Fruit fly (Drosophila melanogaster) whole organism, wandering third instar larva: ENCODE measurements around the gene Gp93.

Source experiments
- Abd-B ChIP-seq: fragments of >200 bp; optimal IDR thresholded peaks from 2 replicates; lab custom pipeline; 2017; ENCODE audit warnings: missing biosample characterization, missing genetic modification characterization
- CG32264 ChIP-seq: fragments of 200-800 bp; sonication (Bioruptor generic); optimal IDR thresholded peaks from 2 replicates; lab custom pipeline; 2016; ENCODE audit warnings: missing biosample characterization, missing genetic modification characterization
- CG9705 ChIP-seq: fragments of 200-800 bp; sonication (Bioruptor generic); optimal IDR thresholded peaks from 2 replicates; lab custom pipeline; 2018; ENCODE audit warnings: missing biosample characterization, mild to moderate bottlenecking, missing genetic modification characterization
- Dif ChIP-seq: fragments of 200-275, 200-300 bp; sonication (Bioruptor generic); optimal IDR thresholded peaks from 2 replicates; lab custom pipeline; 2018; ENCODE audit warnings: missing biosample characterization, missing genetic modification characterization; ENCODE audit not compliant: partially characterized antibody
- GATAd ChIP-seq: sonication (Bioruptor generic); optimal IDR thresholded peaks from 2 replicates; lab custom pipeline; 2016; ENCODE audit warnings: missing biosample characterization, missing genetic modification characterization
- HLH106 ChIP-seq: fragments of 200-800 bp; optimal IDR thresholded peaks from 3 replicates; lab custom pipeline; 2019; ENCODE audit warnings: missing biosample characterization, mild to moderate bottlenecking, missing genetic modification characterization, moderate library complexity
- Hnf4 ChIP-seq: fragments of 200-800 bp; sonication (Bioruptor generic); optimal IDR thresholded peaks from 2 replicates; lab custom pipeline; 2016; ENCODE audit warnings: missing biosample characterization, mild to moderate bottlenecking, missing genetic modification characterization
- Hr78 ChIP-seq: fragments of >200 bp; optimal IDR thresholded peaks from 2 replicates; lab custom pipeline; 2017; ENCODE audit warnings: missing biosample characterization, missing genetic modification characterization
- Hr83 ChIP-seq: fragments of 200-300 bp; sonication (Bioruptor generic); optimal IDR thresholded peaks from 2 replicates; lab custom pipeline; 2016; ENCODE audit warnings: missing biosample characterization, mild to moderate bottlenecking, missing genetic modification characterization, moderate library complexity; ENCODE audit not compliant: poor library complexity, severe bottlenecking
- Jra ChIP-seq: sonication (Bioruptor generic); optimal IDR thresholded peaks from 2 replicates; lab custom pipeline; 2016; ENCODE audit warnings: missing biosample characterization, missing genetic modification characterization
- Mio ChIP-seq: sonication (Bioruptor generic); optimal IDR thresholded peaks from 2 replicates; lab custom pipeline; 2016; ENCODE audit warnings: missing biosample characterization, missing genetic modification characterization
- Myc ChIP-seq: fragments of >200 bp; optimal IDR thresholded peaks from 2 replicates; lab custom pipeline; 2017
- OdsH ChIP-seq: fragments of 200-800 bp; sonication (Bioruptor generic); optimal IDR thresholded peaks from 2 replicates; lab custom pipeline; 2016; ENCODE audit warnings: missing biosample characterization, mild to moderate bottlenecking, missing genetic modification characterization
- Rel ChIP-seq, 2 experiments: fragments of 200-800 bp; sonication (Bioruptor generic) in 1 of 2; optimal IDR thresholded peaks; 2 replicates in 1 of 2; 3 replicates in 1 of 2; lab custom pipeline; 2016 to 2019; ENCODE audit warnings: mild to moderate bottlenecking in 2 of 2, missing biosample characterization in 2 of 2, missing genetic modification characterization in 2 of 2, moderate library complexity in 1 of 2
- Sp1 ChIP-seq: fragments of 200-800 bp; sonication (Bioruptor generic); optimal IDR thresholded peaks from 3 replicates; lab custom pipeline; 2019; ENCODE audit warnings: missing biosample characterization, mild to moderate bottlenecking, missing genetic modification characterization, moderate library complexity
- Vsx2 ChIP-seq: fragments of 200-300, 225-300 bp; sonication (Bioruptor generic); optimal IDR thresholded peaks from 2 replicates; lab custom pipeline; 2018; ENCODE audit warnings: missing biosample characterization, missing genetic modification characterization; ENCODE audit not compliant: partially characterized antibody
- br ChIP-seq: fragments of 200-800 bp; sonication (Bioruptor generic); optimal IDR thresholded peaks from 2 replicates; lab custom pipeline; 2016; ENCODE audit warnings: missing biosample characterization, missing genetic modification characterization
- brk ChIP-seq: fragments of 200-800 bp; sonication (Bioruptor generic); optimal IDR thresholded peaks from 2 replicates; lab custom pipeline; 2016; ENCODE audit warnings: missing biosample characterization, mild to moderate bottlenecking, missing genetic modification characterization
- dl ChIP-seq, 2 experiments: fragments of 175-275, 200-275 bp in 1 of 2; fragments of 200-275 bp in 1 of 2; sonication (Bioruptor generic); optimal IDR thresholded peaks; lab custom pipeline; 2018; ENCODE audit warnings: mild to moderate bottlenecking in 2 of 2, missing biosample characterization in 2 of 2, missing genetic modification characterization in 2 of 2, moderate library complexity in 2 of 2; ENCODE audit not compliant: partially characterized antibody in 2 of 2, insufficient read depth in 1 of 2
- dmrt93B ChIP-seq: fragments of 200-800 bp; sonication (Bioruptor generic); optimal IDR thresholded peaks from 2 replicates; lab custom pipeline; 2018; ENCODE audit warnings: missing biosample characterization, mild to moderate bottlenecking, missing genetic modification characterization
- dsf ChIP-seq: sonication (Bioruptor generic); optimal IDR thresholded peaks from 2 replicates; lab custom pipeline; 2016; ENCODE audit warnings: missing biosample characterization, missing genetic modification characterization, borderline replicate concordance
- ey ChIP-seq: fragments of 200-800 bp; sonication (Bioruptor generic); optimal IDR thresholded peaks from 2 replicates; lab custom pipeline; 2016; ENCODE audit warnings: missing biosample characterization, missing genetic modification characterization
- foxo ChIP-seq, 2 experiments: fragments of 200-800 bp; sonication (Bioruptor generic); optimal IDR thresholded peaks; 2 replicates in 1 of 2; 3 replicates in 1 of 2; lab custom pipeline; 2016 to 2017; ENCODE audit warnings: missing biosample characterization in 2 of 2, missing genetic modification characterization in 2 of 2
- fru ChIP-seq: fragments of 200-800 bp; sonication (Bioruptor generic); optimal IDR thresholded peaks from 3 replicates; lab custom pipeline; 2016; ENCODE audit warnings: missing biosample characterization, mild to moderate bottlenecking, missing genetic modification characterization
- h ChIP-seq: fragments of 200-800 bp; sonication (Bioruptor generic); optimal IDR thresholded peaks from 3 replicates; lab custom pipeline; 2016; ENCODE audit warnings: missing biosample characterization, mild to moderate bottlenecking, missing genetic modification characterization
- jim ChIP-seq: fragments of 175-275, 200-325 bp; sonication (Bioruptor generic); optimal IDR thresholded peaks from 2 replicates; lab custom pipeline; 2016; ENCODE audit warnings: missing biosample characterization, mild to moderate bottlenecking, missing genetic modification characterization
- lola ChIP-seq: fragments of >200 bp; optimal IDR thresholded peaks from 2 replicates; lab custom pipeline; 2017; ENCODE audit warnings: missing biosample characterization, missing genetic modification characterization
- pan ChIP-seq: fragments of >200 bp; optimal IDR thresholded peaks from 2 replicates; lab custom pipeline; 2017
- psq ChIP-seq: fragments of 200-800 bp; sonication (Bioruptor generic); optimal IDR thresholded peaks from 3 replicates; lab custom pipeline; 2017; ENCODE audit warnings: missing biosample characterization, mild to moderate bottlenecking, missing genetic modification characterization, moderate library complexity
- sage ChIP-seq: fragments of 200-800 bp; sonication (Bioruptor generic); optimal IDR thresholded peaks from 2 replicates; lab custom pipeline; 2016; ENCODE audit warnings: missing biosample characterization, mild to moderate bottlenecking, missing genetic modification characterization
- sv ChIP-seq: fragments of 200-800 bp; sonication (Bioruptor generic); optimal IDR thresholded peaks from 3 replicates; lab custom pipeline; 2016; ENCODE audit warnings: missing biosample characterization, missing genetic modification characterization
- tai ChIP-seq: sonication (Bioruptor generic); optimal IDR thresholded peaks from 2 replicates; lab custom pipeline; 2016; ENCODE audit warnings: missing biosample characterization, missing genetic modification characterization
- usp ChIP-seq: fragments of >200 bp; optimal IDR thresholded peaks from 2 replicates; lab custom pipeline; 2017; ENCODE audit warnings: missing biosample characterization, missing genetic modification characterization
- woc ChIP-seq: sonication (Bioruptor generic); optimal IDR thresholded peaks from 2 replicates; lab custom pipeline; 2016; ENCODE audit warnings: missing biosample characterization, mild to moderate bottlenecking, missing genetic modification characterization

Gene Gp93

dm6 chr3R:27948421-27948906 is at the start of gene Gp93:
Gp93 (plus strand) TSS chr3R:27948711.
- TF ChIP-seq CG32264 (GFP tag; lab: Kevin White, UChicago) (no peak), Sp1 (peak; percentile 69), Hnf4 (GFP tag; lab: Kevin White, UChicago) (no peak), OdsH (GFP tag; lab: Kevin White, UChicago) (peak; percentile 39), HLH106 (tag; lab: Kevin White, UChicago) (peak; percentile 74), CG9705 (peak; percentile 45), Rel (GFP tag; optimal IDR thresholded peaks at IDR 0.05; lab: Kevin White, UChicago) (no peak), Rel (tag; optimal IDR thresholded peaks at IDR 0.05; lab: Kevin White, UChicago) (peak; percentile 34), ey (peak; percentile 44), Hr78 (no peak), jim (GFP tag; lab: Kevin White, UChicago) (no peak), br (no peak), lola (GFP tag; lab: Kevin White, UChicago) (no peak), dmrt93B (GFP tag; lab: Kevin White, UChicago) (no peak), psq (GFP tag; lab: Kevin White, UChicago) (peak; percentile 27), Abd-B (GFP tag; lab: Kevin White, UChicago) (no peak), Hr83 (GFP tag; lab: Kevin White, UChicago) (peak; percentile 41), Dif (GFP tag; lab: Kevin White, UChicago) (peak; percentile 38)

dm6 chr3R:27905695-27906094 is 42.8 kb upstream of the Gp93 start, which contains the start of gene CG34353:
CG34353 (minus strand) TSS chr3R:27905843.
- TF ChIP-seq CG32264 (GFP tag; lab: Kevin White, UChicago) (no peak), Dif (GFP tag; lab: Kevin White, UChicago) (peak; percentile 47), OdsH (GFP tag; lab: Kevin White, UChicago) (no peak), dsf (GFP tag; lab: Kevin White, UChicago) (no peak), dl (GFP tag; optimal IDR thresholded peaks at IDR 0.05; lab: Kevin White, UChicago; ENCODE audit: insufficient read depth in 1 of 2, partially characterized antibody in 2 of 2) (peak in 1 of 2 experiments; percentile 16), psq (GFP tag; lab: Kevin White, UChicago) (peak; percentile 3), dmrt93B (GFP tag; lab: Kevin White, UChicago) (no peak), Hnf4 (GFP tag; lab: Kevin White, UChicago) (no peak), Mio (GFP tag; lab: Kevin White, UChicago) (no peak), GATAd (no peak), fru (GFP tag; lab: Kevin White, UChicago) (no peak), foxo (GFP tag; optimal IDR thresholded peaks at IDR 0.05; lab: Kevin White, UChicago) (no peak), Jra (GFP tag; lab: Kevin White, UChicago) (no peak), Sp1 (no peak), brk (GFP tag; lab: Kevin White, UChicago) (no peak), tai (GFP tag; lab: Kevin White, UChicago) (no peak), Vsx2 (GFP tag; lab: Kevin White, UChicago) (peak; percentile 0), HLH106 (tag; lab: Kevin White, UChicago) (no peak), h (GFP tag; lab: Kevin White, UChicago) (no peak), usp (no peak), sage (GFP tag; lab: Kevin White, UChicago) (no peak), Myc (lab: Kevin White, UChicago) (no peak), pan (lab: Kevin White, UChicago) (no peak), sv (GFP tag; lab: Kevin White, UChicago) (no peak), Hr83 (GFP tag; lab: Kevin White, UChicago) (no peak), Abd-B (GFP tag; lab: Kevin White, UChicago) (no peak), woc (GFP tag; lab: Kevin White, UChicago) (no peak)

dm6 chr3R:27912147-27912546 is 36.4 kb upstream of the Gp93 start, which contains the start of gene mil:
mil (plus strand) TSS chr3R:27912447.
- TF ChIP-seq Hr78 (no peak), tai (GFP tag; lab: Kevin White, UChicago) (no peak), usp (no peak), Myc (lab: Kevin White, UChicago) (no peak), Hnf4 (GFP tag; lab: Kevin White, UChicago) (no peak), Dif (GFP tag; lab: Kevin White, UChicago) (no peak)
